Fruit fly (Drosophila melanogaster) whole organism, pupa: ENCODE data around the gene mst.

Experiments
- CG10348 ChIP-seq: fragments of 200-800 bp; sonication (Bioruptor generic); IDR thresholded peaks from 2 replicates; pipeline ENCODE4 v1.3.6; 2022; ENCODE audit warnings: missing biosample characterization, missing genetic modification characterization
- CG12605 ChIP-seq: fragments of 200-800 bp; sonication (Bioruptor generic); IDR thresholded peaks from 2 replicates; pipeline ENCODE4 v1.3.6; 2022; ENCODE audit warnings: missing biosample characterization, missing genetic modification characterization
- CG13204 ChIP-seq: fragments of 200-800 bp; sonication (Bioruptor generic); optimal IDR thresholded peaks from 2 replicates; lab custom pipeline; 2018; ENCODE audit warnings: missing biosample characterization, mild to moderate bottlenecking, missing genetic modification characterization, moderate library complexity
- CG14655 ChIP-seq: fragments of 200-800 bp; sonication (Bioruptor generic); optimal IDR thresholded peaks from 3 replicates; lab custom pipeline; 2017; ENCODE audit warnings: mild to moderate bottlenecking, missing biosample characterization, missing genetic modification reagents, missing genetic modification characterization
- CG15710 ChIP-seq: fragments of 200-800 bp; sonication (Bioruptor generic); optimal IDR thresholded peaks from 2 replicates; lab custom pipeline; 2018; ENCODE audit warnings: missing biosample characterization, mild to moderate bottlenecking, missing genetic modification characterization, moderate library complexity
- CG17806 ChIP-seq: fragments of 200-800 bp; sonication (Bioruptor generic); optimal IDR thresholded peaks from 2 replicates; lab custom pipeline; 2018; ENCODE audit warnings: missing biosample characterization, mild to moderate bottlenecking, missing genetic modification characterization, moderate library complexity
- CG32121 ChIP-seq: fragments of 200-800 bp; sonication (Bioruptor generic); IDR thresholded peaks from 2 replicates; pipeline ENCODE4 v1.3.6; 2022; ENCODE audit warnings: missing biosample characterization, missing genetic modification characterization
- CG34367 ChIP-seq: fragments of 200-800 bp; sonication (Bioruptor generic); optimal IDR thresholded peaks from 2 replicates; lab custom pipeline; 2018; ENCODE audit warnings: missing biosample characterization, mild to moderate bottlenecking, missing genetic modification characterization
- CG4496 ChIP-seq: fragments of 200-800 bp; sonication (Bioruptor generic); IDR thresholded peaks from 3 replicates; pipeline ENCODE4 v1.3.6; 2022; ENCODE audit warnings: missing biosample characterization, missing genetic modification characterization
- CG8159 ChIP-seq: fragments of 200-800 bp; sonication (Bioruptor generic); optimal IDR thresholded peaks from 3 replicates; lab custom pipeline; 2018; ENCODE audit warnings: missing biosample characterization, mild to moderate bottlenecking, missing genetic modification characterization, moderate library complexity
- CG8301 ChIP-seq: fragments of 200-800 bp; sonication (Bioruptor generic); optimal IDR thresholded peaks from 2 replicates; lab custom pipeline; 2018; ENCODE audit warnings: missing biosample characterization, mild to moderate bottlenecking, missing genetic modification characterization
- CG9948 ChIP-seq: fragments of 200-800 bp; sonication (Bioruptor generic); optimal IDR thresholded peaks from 2 replicates; lab custom pipeline; 2018; ENCODE audit warnings: missing biosample characterization, mild to moderate bottlenecking, missing genetic modification characterization, moderate library complexity
- D1 ChIP-seq: fragments of 200-800 bp; sonication (Bioruptor generic); optimal IDR thresholded peaks from 2 replicates; lab custom pipeline; 2018; ENCODE audit warnings: missing biosample characterization, mild to moderate bottlenecking, missing genetic modification characterization, moderate library complexity
- EcR ChIP-seq: fragments of 200-800 bp; sonication (Bioruptor generic); optimal IDR thresholded peaks from 3 replicates; lab custom pipeline; 2019; ENCODE audit warnings: missing biosample characterization, missing genetic modification characterization, mild to moderate bottlenecking, moderate library complexity, missing genetic modification reagents
- Ets98B ChIP-seq: fragments of 200-800 bp; sonication (Bioruptor generic); IDR thresholded peaks from 2 replicates; pipeline ENCODE4 v1.3.6; 2022; ENCODE audit warnings: missing biosample characterization, missing genetic modification characterization
- Pif1A ChIP-seq: fragments of 200-800 bp; sonication (Bioruptor generic); optimal IDR thresholded peaks from 3 replicates; lab custom pipeline; 2016; ENCODE audit warnings: missing biosample characterization, missing genetic modification characterization
- Pif1B ChIP-seq: fragments of 200-800 bp; sonication (Bioruptor generic); optimal IDR thresholded peaks from 3 replicates; lab custom pipeline; 2016; ENCODE audit warnings: missing biosample characterization, missing genetic modification characterization
- Snoo ChIP-seq: fragments of 200-800 bp; sonication (Bioruptor generic); optimal IDR thresholded peaks from 3 replicates; lab custom pipeline; 2017; ENCODE audit warnings: missing biosample characterization, mild to moderate bottlenecking, missing genetic modification characterization, inconsistent platforms
- fd96Ca ChIP-seq: fragments of 200-800 bp; sonication (Bioruptor generic); IDR thresholded peaks from 3 replicates; pipeline ENCODE4 v1.3.6; 2022; ENCODE audit warnings: missing biosample characterization, missing genetic modification characterization
- gl ChIP-seq: fragments of 200-800 bp; sonication (Bioruptor generic); optimal IDR thresholded peaks from 2 replicates; lab custom pipeline; 2018; ENCODE audit warnings: missing biosample characterization, mild to moderate bottlenecking, missing genetic modification characterization
- rn ChIP-seq: fragments of 200-800 bp; sonication (Bioruptor generic); IDR thresholded peaks from 2 replicates; pipeline ENCODE4 v1.3.6; 2022; ENCODE audit warnings: missing biosample characterization, missing genetic modification characterization

mst gene

DNA sequence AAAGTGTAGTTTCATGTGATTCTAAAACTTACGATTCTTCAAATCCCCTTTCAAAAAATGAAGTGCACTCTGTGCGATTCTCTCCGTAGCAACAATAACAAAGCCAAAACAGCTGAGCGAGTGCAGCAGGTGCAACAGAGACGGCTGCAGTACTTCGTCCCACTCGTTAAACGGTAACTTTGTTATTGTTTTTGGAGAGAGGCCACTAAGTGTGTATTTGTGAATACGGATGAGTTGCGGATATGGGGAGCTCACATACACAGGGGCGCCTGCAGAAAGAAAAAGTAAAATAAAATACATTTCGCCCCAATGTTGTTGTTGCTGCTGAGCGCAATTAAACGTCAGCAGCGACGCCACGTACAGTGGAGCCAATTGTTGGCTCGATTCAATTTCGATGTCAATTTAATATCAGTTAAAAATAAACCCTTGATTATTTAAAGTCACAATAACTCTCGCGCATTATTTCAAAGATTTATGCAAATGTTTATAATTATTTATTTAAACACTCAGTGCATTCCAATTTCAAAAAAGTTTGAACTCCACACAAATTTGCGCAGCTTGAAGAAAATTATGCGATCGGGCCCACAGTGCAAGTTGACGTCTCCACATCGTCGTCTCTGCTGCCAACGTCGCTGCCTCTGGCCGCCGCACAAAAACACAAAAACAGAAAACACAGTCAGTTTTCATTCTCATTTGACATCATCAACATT, 21.3 kb upstream of the mst start:
- peak; percentile 98 for TF ChIP-seq Pif1B
- TF ChIP-seq CG12605 (GFP tag; lab: Robert Waterston, UW), result peak; percentile 91
- peak; percentile 39 for TF ChIP-seq EcR (GFP tag; lab: Kevin White, UChicago)
- peak; percentile 98 for TF ChIP-seq CG34367 (tag; lab: Kevin White, UChicago)
- TF ChIP-seq Pif1A (GFP tag; lab: Kevin White, UChicago), result peak; percentile 98
- TF ChIP-seq D1, result peak; percentile 92
- peak; percentile 95 for TF ChIP-seq CG13204 (GFP tag; lab: Kevin White, UChicago)
- peak; percentile 98 for TF ChIP-seq fd96Ca (GFP tag; lab: Robert Waterston, UW)
- peak; percentile 98 for TF ChIP-seq CG32121
- TF ChIP-seq CG4496, result peak; percentile 98
- peak; percentile 99 for TF ChIP-seq Snoo (tag; lab: Kevin White, UChicago)
- TF ChIP-seq rn, result peak; percentile 93
- peak; percentile 97 for TF ChIP-seq CG17806
- peak; percentile 99 for TF ChIP-seq CG15710 (tag; lab: Kevin White, UChicago)
- peak; percentile 99 for TF ChIP-seq CG8159
- TF ChIP-seq CG10348 (GFP tag; lab: Robert Waterston, UW), result peak; percentile 92
- peak; percentile 99 for TF ChIP-seq CG8301 (tag; lab: Kevin White, UChicago)
- TF ChIP-seq gl, result peak; percentile 96
- TF ChIP-seq CG9948 (tag; lab: Kevin White, UChicago), result peak; percentile 98
- peak; percentile 96 for TF ChIP-seq Ets98B (GFP tag; lab: Robert Waterston, UW)
- peak; percentile 99 for TF ChIP-seq CG14655 (GFP tag; lab: Kevin White, UChicago)

DNA sequence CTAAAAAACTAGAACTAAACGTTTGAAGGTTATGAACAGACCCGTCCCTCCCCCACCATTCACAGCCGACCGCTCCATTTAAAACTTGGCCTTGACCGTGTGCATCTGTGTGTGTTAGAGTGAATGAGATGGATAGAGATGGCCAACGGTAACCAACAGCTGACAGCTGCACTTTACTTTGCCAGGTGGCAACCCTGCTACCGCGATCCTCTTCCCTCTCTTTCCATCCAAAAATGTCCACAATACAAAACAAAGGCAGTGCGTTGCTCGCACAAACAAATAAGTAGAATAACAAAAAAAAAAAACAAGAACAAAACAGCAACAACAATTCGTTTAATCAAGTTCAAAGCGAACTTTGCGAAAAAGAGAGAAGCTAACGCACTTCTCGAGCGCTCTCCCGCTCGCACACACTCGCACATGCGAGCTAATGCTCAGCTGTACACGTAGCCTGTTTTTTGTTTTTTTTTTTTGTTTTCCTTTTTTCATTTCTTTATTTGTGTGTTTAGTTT, 20.3 kb upstream of the mst start:
- peak; percentile 88 for TF ChIP-seq EcR (GFP tag; lab: Kevin White, UChicago)
- peak; percentile 16 for TF ChIP-seq CG13204 (GFP tag; lab: Kevin White, UChicago)
- no peak for TF ChIP-seq Pif1B
- peak; percentile 65 for TF ChIP-seq CG12605 (GFP tag; lab: Robert Waterston, UW)
- TF ChIP-seq rn, result no peak
- no peak for TF ChIP-seq CG17806
- no peak for TF ChIP-seq CG9948 (tag; lab: Kevin White, UChicago)
- TF ChIP-seq CG10348 (GFP tag; lab: Robert Waterston, UW), result no peak
- TF ChIP-seq CG34367 (tag; lab: Kevin White, UChicago), result no peak
- TF ChIP-seq gl, result no peak
- no peak for TF ChIP-seq D1
- TF ChIP-seq fd96Ca (GFP tag; lab: Robert Waterston, UW), result peak; percentile 73; the same call in 2 of the 3 replicates
- TF ChIP-seq CG15710 (tag; lab: Kevin White, UChicago), result no peak
- TF ChIP-seq Ets98B (GFP tag; lab: Robert Waterston, UW), result peak; percentile 46; the same call in 1 of the 2 replicates
- TF ChIP-seq Snoo (tag; lab: Kevin White, UChicago), result no peak
- TF ChIP-seq CG8301 (tag; lab: Kevin White, UChicago), result no peak
- peak; percentile 81; the same call in 2 of the 3 replicates for TF ChIP-seq CG4496
- TF ChIP-seq Pif1A (GFP tag; lab: Kevin White, UChicago), result no peak
- no peak; the same call in none of the 2 replicates for TF ChIP-seq CG32121
- TF ChIP-seq CG8159, result no peak
- TF ChIP-seq CG14655 (GFP tag; lab: Kevin White, UChicago), result no peak

DNA sequence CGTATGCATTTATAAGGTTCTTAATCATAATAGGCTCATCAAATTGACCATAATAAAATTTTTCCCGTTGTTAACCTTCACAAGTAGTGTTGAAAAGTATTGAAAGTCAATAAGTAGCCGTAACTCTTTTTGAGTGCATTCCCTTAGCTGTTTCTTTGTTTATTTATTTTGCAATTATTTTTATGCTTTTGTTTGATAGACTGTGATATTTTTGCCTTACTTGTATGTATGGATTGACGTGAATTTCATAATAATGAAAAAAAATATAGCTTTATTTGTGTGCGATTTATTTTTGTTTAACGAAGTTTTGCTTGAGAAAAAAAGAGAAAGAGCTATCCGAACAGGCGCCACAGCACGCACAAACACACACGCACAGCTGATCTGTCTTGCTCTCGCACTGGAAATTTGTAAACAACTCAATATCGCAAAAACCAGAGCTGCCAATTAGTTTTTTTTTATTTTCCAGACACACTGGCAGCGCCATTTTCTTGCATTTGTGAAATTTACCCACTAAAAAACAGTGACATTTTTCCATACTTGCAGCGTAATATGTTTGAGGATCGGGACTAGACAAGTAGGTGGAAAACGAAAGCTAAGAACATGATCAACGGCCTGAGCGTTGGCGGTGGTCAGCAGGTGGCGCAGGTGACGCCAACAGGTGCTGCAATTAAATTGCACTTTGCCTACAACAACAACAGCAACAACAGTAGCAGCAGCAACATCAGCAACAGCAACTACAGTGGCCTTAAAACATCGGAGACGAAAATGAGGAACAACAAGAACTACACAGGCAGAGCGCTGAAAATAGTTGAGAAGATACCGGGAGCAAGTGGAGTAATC, 19.4 kb upstream of the mst start:
- TF ChIP-seq CG13204 (GFP tag; lab: Kevin White, UChicago) (no peak), Pif1B (no peak), EcR (GFP tag; lab: Kevin White, UChicago) (peak; percentile 29), Pif1A (GFP tag; lab: Kevin White, UChicago) (no peak)
- TF ChIP-seq, all 21 proteins: peak for 1

DNA sequence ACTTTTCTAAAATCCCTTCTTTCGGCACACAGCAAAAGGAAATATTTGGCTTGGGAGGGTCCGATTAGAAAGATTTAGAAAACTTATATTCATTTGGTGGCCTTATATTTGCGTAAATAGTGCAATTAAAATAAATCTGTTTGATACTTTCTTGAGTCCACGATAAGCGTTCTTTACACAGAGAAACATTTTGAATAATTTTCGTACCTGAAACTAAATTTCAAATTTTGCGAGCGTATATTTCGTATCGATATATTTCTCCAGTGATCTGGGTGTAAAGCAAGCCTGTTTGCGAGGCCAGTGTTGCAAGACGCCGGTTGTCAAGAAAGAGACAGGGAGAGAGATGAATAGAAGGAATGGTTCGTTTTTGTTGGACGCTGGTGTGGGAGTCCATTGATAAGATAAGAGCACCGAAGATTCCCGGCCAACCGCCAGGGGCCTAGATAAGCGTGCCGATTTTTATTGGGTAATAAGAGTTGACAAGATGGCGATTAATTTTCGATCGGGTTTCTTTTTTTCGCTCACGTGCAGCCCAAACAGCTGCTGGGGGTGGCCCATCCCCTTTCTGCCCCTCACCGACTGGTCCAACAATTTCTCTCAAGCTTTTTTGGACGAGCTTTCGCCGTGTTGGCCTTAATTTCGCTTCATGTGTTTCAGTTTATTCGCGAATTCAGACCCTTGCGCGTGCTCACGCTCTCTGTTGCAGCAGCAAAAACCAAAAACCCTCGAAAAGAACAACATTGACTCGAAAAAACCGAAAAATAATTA, 14.9 kb upstream of the mst start, which contains the start of gene slgA:
TSS of gene slgA (plus strand) at position 344 of the 768 bp plus-strand sequence.
- TF ChIP-seq Pif1A (GFP tag; lab: Kevin White, UChicago) (no peak), CG4496 (peak; percentile 75), fd96Ca (GFP tag; lab: Robert Waterston, UW) (no peak)
- TF ChIP-seq, all 21 proteins: peak for 1

DNA sequence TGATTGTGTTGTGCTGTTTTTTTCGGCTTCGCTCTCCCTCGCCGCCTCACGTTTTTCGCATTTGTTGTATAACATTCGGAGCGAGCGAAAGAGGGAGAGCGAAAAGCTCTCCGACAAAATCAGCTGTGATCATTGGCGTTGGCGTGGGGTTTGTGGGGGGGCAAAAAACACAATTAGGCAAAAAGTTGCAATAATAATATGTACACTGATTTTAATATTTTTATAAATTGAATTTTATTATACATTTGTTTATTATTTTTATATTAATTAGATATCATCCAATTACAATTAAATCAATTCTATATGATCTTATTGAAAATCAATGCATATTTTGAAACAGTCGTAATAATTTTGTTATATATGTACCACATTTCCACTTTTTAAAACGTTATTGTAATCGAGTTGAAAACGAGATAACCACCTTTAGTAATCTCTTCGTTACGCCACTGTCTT, 13.2 kb upstream of the mst start:
- TF ChIP-seq Snoo (tag; lab: Kevin White, UChicago), result peak; percentile 51
- peak; percentile 69 for TF ChIP-seq Ets98B (GFP tag; lab: Robert Waterston, UW)
- TF ChIP-seq CG8301 (tag; lab: Kevin White, UChicago), result peak; percentile 65
- peak; percentile 57 for TF ChIP-seq CG15710 (tag; lab: Kevin White, UChicago)
- TF ChIP-seq EcR (GFP tag; lab: Kevin White, UChicago), result no peak
- no peak for TF ChIP-seq CG12605 (GFP tag; lab: Robert Waterston, UW)
- peak; percentile 47 for TF ChIP-seq CG17806
- TF ChIP-seq Pif1A (GFP tag; lab: Kevin White, UChicago), result peak; percentile 55
- TF ChIP-seq CG32121, result peak; percentile 61
- peak; percentile 74 for TF ChIP-seq CG14655 (GFP tag; lab: Kevin White, UChicago)
- TF ChIP-seq D1, result no peak
- 0 out of 3 replicates have a peak, but pooled peaks have one; percentile 5 for TF ChIP-seq fd96Ca (GFP tag; lab: Robert Waterston, UW)
- no peak for TF ChIP-seq rn
- TF ChIP-seq gl, result no peak
- peak; percentile 68 for TF ChIP-seq CG8159
- no peak for TF ChIP-seq CG13204 (GFP tag; lab: Kevin White, UChicago)
- TF ChIP-seq CG10348 (GFP tag; lab: Robert Waterston, UW), result no peak
- peak; percentile 2 for TF ChIP-seq CG34367 (tag; lab: Kevin White, UChicago)
- TF ChIP-seq Pif1B, result peak; percentile 64
- TF ChIP-seq CG4496, result no peak
- peak; percentile 53 for TF ChIP-seq CG9948 (tag; lab: Kevin White, UChicago)
- TF ChIP-seq, all 21 proteins: peak for 13
